Worm (Caenorhabditis elegans): ENCODE results near the gene osgn-1.

- TF ChIP-seq him-1 (tag; optimal IDR thresholded peaks at IDR 0.05) = no peak
- TF ChIP-seq dao-5 (tag; optimal IDR thresholded peaks at IDR 0.05) = no peak
Measured at ce11 chrIV:4218276-4218675, 11.1 kb downstream of the osgn-1 start.
